Worm (Caenorhabditis elegans) whole organism, L4/young adult: ENCODE data around the gene str-116.

Experiments used
- W03F9.2 ChIP-seq: fragments of 150-350 bp; optimal IDR thresholded peaks from 2 replicates; lab custom pipeline; 2014; ENCODE audit warnings: missing biosample characterization, missing genetic modification characterization
- dao-5 ChIP-seq: sonication (generic microtip); optimal IDR thresholded peaks from 2 replicates; lab custom pipeline; 2016; ENCODE audit warnings: missing genotype, missing genetic modification characterization, moderate library complexity, missing compliant biosample characterization

DNA sequence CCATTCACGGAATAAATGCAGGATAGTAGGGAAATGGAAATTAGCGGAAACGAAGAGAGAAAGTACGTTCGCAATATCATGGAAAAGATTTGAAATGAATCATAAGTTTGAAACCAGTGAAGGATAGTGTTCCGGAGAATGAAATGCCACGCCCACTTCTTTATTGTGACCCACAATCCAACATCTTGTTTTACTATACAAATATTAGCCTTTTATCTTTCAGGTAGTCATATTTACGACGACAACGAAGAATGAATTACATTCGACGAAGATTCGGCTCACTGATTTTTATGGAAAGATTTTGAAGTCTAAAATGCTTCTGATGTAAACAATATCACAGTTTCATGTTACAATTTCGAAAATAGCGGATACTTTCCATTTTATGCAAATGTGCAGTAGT lies 50.0 kb downstream of the str-116 start, which contains the start of gene cutl-18:
- TF ChIP-seq W03F9.2, result no peak
- TF ChIP-seq dao-5 (tag; lab: Kevin White, UChicago), result no peak
